ENCODE assay signal across 2 fruit fly cellular contexts in the genomic region with DNA sequence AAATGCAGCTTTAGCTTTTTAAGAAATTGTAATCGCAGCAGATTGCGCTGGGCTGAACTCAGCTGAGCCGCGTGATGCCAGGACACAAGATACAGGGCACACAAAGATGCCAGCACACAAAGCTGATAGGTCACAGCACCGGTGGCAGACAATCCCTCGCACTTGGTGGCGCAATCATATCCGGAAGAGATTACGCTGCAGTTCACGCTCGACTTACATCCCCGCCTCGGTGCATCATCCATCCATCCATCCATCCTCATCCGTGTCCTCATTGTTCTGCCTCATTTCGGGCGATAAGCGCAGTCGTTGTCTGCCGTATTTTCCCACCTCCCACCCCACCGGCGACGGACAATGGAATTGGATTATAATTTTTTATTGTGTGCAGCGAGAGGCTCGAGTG.
TF ChIP-seq lines count a peak whose summit lies in the region.

No protein-coding gene starts in this region.

- no peak for TF ChIP-seq CTCF in whole organism, embryonic (GFP tag; optimal IDR thresholded peaks at IDR 0.05; lab: Kevin White, UChicago)

TF ChIP-seq in whole organism, embryonic, 481 proteins besides CTCF, POLR2A, EP300 and RAD21:
- TF ChIP-seq oc (tag; optimal IDR thresholded peaks at IDR 0.05; lab: Kevin White, UChicago) (peak; percentile 14), prd (optimal IDR thresholded peaks at IDR 0.05; lab: Kevin White, UChicago) (no peak), prd (GFP tag; IDR thresholded peaks at IDR 0.05; lab: Robert Waterston, UW) (no peak), CG5245 (GFP tag; optimal IDR thresholded peaks at IDR 0.05; lab: Kevin White, UChicago) (no peak), CG11695 (GFP tag; IDR thresholded peaks at IDR 0.05; lab: Robert Waterston, UW) (no peak), CG15479 (GFP tag; optimal IDR thresholded peaks at IDR 0.05; lab: Kevin White, UChicago) (peak; percentile 66), crol (GFP tag; IDR thresholded peaks at IDR 0.05; lab: Robert Waterston, UW) (0 out of 2 replicates have a peak, but pooled peaks have one; percentile 38), btn (GFP tag; optimal IDR thresholded peaks at IDR 0.05; lab: Kevin White, UChicago) (no peak)

TF ChIP-seq in whole organism, prepupa, 60 proteins besides CTCF, POLR2A, EP300 and RAD21:
- no peak for TF ChIP-seq lz (GFP tag; optimal IDR thresholded peaks at IDR 0.05; lab: Kevin White, UChicago)
- peak; percentile 93 for TF ChIP-seq svp (GFP tag; lab: Kevin White, UChicago)
